Fruit fly (Drosophila melanogaster): ENCODE results near the gene mys.

DNA sequence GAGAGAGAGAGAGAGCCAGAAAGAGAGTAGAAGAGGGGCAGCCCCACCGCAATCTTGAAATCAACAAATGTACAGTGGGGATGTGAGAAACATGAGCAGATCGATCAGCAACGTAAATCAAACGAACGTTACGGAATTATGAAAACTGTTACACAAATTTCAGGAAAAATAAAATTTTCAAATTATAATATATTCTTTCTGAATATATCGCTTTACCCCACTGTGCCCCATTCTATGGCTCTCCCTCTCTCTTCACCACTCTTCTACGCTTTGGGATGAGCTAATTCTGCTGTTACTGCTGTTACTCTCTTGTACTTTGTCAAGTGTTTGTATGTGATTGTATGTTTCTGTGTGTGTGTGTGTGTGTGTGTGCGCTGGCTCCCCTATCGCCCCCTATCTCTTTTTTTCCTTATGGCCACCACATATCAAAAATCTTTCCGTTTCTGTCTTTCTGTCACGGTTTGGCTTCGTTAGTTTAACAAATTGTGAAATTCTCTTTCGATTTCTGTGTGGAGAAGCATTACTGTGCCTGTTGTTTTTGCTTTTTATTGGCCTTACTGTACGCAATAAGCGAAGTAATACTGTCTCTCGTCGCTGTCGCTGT, 29.7 kb downstream of the mys start:
- TF ChIP-seq Max (GFP tag; optimal IDR thresholded peaks at IDR 0.05) = peak; percentile 94
- TF ChIP-seq Dll (GFP tag; IDR thresholded peaks at IDR 0.05; ENCODE audit: partially characterized antibody) = peak; percentile 67; the same call in 3 of the 4 replicates
- peak; percentile 94 for TF ChIP-seq phol (tag; optimal IDR thresholded peaks at IDR 0.05)
- peak; percentile 97 for TF ChIP-seq bcd (GFP tag; optimal IDR thresholded peaks at IDR 0.05)
- peak; percentile 87 for TF ChIP-seq CG14710 (tag; optimal IDR thresholded peaks at IDR 0.05)
- TF ChIP-seq Ssrp (tag; optimal IDR thresholded peaks at IDR 0.05) = peak; percentile 93
- TF ChIP-seq Dfd (GFP tag; optimal IDR thresholded peaks at IDR 0.05) = peak in 1 of 2 experiments; percentile 64
- peak; percentile 99 for TF ChIP-seq CG34422 (GFP tag; IDR thresholded peaks at IDR 0.05)
- peak; percentile 94 for TF ChIP-seq dimm (GFP tag; IDR thresholded peaks at IDR 0.05)
- peak; percentile 73 for TF ChIP-seq shn (GFP tag; optimal IDR thresholded peaks at IDR 0.05)
- TF ChIP-seq Pdp1 (GFP tag; optimal IDR thresholded peaks at IDR 0.05) = peak; percentile 90 to 95
- no peak for TF ChIP-seq pita (GFP tag; optimal IDR thresholded peaks at IDR 0.05)
